Fruit fly (Drosophila melanogaster): ENCODE measurements around the gene Ppt1.

DNA sequence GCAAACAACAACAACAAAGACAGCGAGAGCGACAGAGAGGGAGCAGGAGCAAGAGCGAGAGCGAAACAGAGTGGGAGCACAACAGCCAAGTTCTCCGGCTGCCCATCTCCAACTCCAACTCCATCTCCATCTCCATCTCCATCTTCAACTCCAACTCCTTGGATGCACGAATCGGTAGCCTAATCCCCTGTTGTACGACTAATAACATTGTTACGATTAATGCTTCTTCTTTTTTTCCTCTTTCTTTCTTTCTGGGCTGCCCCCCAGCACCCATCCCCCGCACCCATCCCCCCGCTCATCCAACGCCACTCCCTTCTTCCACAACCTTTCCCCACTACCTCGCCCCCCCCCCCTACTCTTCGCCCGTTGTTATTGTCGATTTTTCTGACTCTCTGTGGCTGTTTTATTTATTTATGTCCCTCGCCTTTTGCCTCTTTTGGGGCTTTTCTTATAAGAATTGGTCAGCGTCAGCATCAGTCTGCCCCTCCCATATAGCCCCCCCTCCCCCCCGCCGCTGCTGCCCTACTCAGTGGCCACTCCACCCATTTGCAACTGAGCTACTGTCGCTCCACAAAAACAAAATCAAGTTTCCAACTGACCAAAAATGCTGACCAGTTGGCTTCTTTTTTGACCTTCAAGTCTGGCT lies 28.7 kb downstream of the Ppt1 start:
- TF ChIP-seq psq (optimal IDR thresholded peaks at IDR 0.05) (no peak), Myc (optimal IDR thresholded peaks at IDR 0.05) (no peak), Sin3A (optimal IDR thresholded peaks at IDR 0.05) (no peak), insv (optimal IDR thresholded peaks at IDR 0.05) (no peak), ttk (optimal IDR thresholded peaks at IDR 0.05) (no peak)

Measured in Kc167 (cell line).